Worm (Caenorhabditis elegans): Measurements from ENCODE around the gene nspd-2.

ce11 chrIV:9852818-9853466 lies 9.1 kb downstream of the nspd-2 start:
- TF ChIP-seq W03F9.2 (tag; optimal IDR thresholded peaks at IDR 0.05) = no peak
- TF ChIP-seq him-1 (tag; optimal IDR thresholded peaks at IDR 0.05) = no peak
- TF ChIP-seq dao-5 (tag; optimal IDR thresholded peaks at IDR 0.05) = no peak

Measured in whole organism, L4/young adult.